Fruit fly (Drosophila melanogaster): Measurements from ENCODE around the gene rdgC.

The rdgC gene

dm6 chr3L:20275235-20275634, 27.4 kb downstream of the rdgC start, which contains the start of gene CG17122:
TSS of gene CG17122 (minus strand) at chr3L:20275335.
- TF ChIP-seq Ets98B (GFP tag; IDR thresholded peaks at IDR 0.05) (no peak), CG9948 (tag; optimal IDR thresholded peaks at IDR 0.05) (no peak), CG32121 (GFP tag; IDR thresholded peaks at IDR 0.05) (no peak), fd96Ca (GFP tag; IDR thresholded peaks at IDR 0.05) (no peak), CG10348 (GFP tag; IDR thresholded peaks at IDR 0.05) (no peak), CG14655 (GFP tag; optimal IDR thresholded peaks at IDR 0.05) (no peak)

DNA sequence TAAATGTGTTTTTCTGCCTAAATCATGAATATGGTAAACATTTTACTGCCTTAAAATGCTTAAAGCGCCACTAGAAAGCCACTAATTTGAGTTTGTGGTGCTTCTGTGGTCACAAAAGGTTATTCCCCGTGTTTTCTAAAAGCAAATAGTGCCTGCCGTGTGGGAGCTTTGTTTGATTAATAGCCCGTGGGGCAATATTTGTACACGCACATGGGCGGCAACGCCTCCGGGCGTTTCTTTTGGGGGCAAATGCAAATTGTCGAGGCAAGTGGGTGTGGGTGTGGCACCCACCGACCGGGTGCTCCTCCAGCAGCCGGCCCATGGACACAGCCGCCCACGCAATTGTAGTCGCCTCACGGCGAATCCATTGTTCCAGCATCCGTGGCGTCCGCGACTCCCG, 28.0 kb downstream of the rdgC start:
- TF ChIP-seq fd96Ca (GFP tag; IDR thresholded peaks at IDR 0.05), result no peak
- TF ChIP-seq CG12605 (GFP tag; IDR thresholded peaks at IDR 0.05), result no peak
- TF ChIP-seq CG34367 (tag; optimal IDR thresholded peaks at IDR 0.05), result no peak
- TF ChIP-seq CG15710 (tag; optimal IDR thresholded peaks at IDR 0.05), result no peak
- no peak for TF ChIP-seq CG9948 (tag; optimal IDR thresholded peaks at IDR 0.05)
- no peak for TF ChIP-seq CG4496 (GFP tag; IDR thresholded peaks at IDR 0.05)
- no peak for TF ChIP-seq rn (GFP tag; IDR thresholded peaks at IDR 0.05)
- no peak for TF ChIP-seq Ets98B (GFP tag; IDR thresholded peaks at IDR 0.05)
- TF ChIP-seq CG14655 (GFP tag; optimal IDR thresholded peaks at IDR 0.05), result no peak
- no peak for TF ChIP-seq CG8301 (tag; optimal IDR thresholded peaks at IDR 0.05)
- no peak for TF ChIP-seq EcR (GFP tag; optimal IDR thresholded peaks at IDR 0.05)
- no peak for TF ChIP-seq Pif1A (GFP tag; optimal IDR thresholded peaks at IDR 0.05)
- TF ChIP-seq CG17806 (tag; optimal IDR thresholded peaks at IDR 0.05), result no peak
- TF ChIP-seq Pif1B (GFP tag; optimal IDR thresholded peaks at IDR 0.05), result no peak

DNA sequence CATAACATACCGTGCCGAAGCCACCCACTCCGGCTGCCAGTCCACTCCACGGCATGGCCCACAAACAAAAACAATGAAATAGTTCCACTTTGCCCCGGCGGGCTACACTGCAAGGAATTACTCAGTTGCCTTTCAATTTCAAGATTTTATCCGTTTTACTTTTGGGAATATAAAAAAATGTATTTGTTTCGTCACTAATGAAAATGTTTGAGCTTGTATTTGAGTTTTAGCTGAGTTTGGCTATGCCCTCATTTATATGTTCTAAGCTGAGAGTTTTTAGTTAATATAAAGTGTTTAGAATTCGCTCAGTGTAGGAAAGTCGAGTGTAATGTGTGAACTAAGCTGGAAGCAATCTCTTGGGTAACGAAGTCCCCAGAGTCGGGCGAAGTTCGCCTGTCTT, 28.7 kb downstream of the rdgC start:
- TF ChIP-seq Pif1B (GFP tag; optimal IDR thresholded peaks at IDR 0.05) (peak; percentile 7), CG17806 (tag; optimal IDR thresholded peaks at IDR 0.05) (no peak), Pif1A (GFP tag; optimal IDR thresholded peaks at IDR 0.05) (peak; percentile 43), CG32121 (GFP tag; IDR thresholded peaks at IDR 0.05) (0 out of 2 replicates have a peak, but pooled peaks have one; percentile 37), fd96Ca (GFP tag; IDR thresholded peaks at IDR 0.05) (0 out of 3 replicates have a peak, but pooled peaks have one; percentile 35), Ets98B (GFP tag; IDR thresholded peaks at IDR 0.05) (0 out of 2 replicates have a peak, but pooled peaks have one; percentile 48), CG8159 (tag; optimal IDR thresholded peaks at IDR 0.05) (peak; percentile 39), CG14655 (GFP tag; optimal IDR thresholded peaks at IDR 0.05) (peak; percentile 47), CG10348 (GFP tag; IDR thresholded peaks at IDR 0.05) (no peak)

DNA sequence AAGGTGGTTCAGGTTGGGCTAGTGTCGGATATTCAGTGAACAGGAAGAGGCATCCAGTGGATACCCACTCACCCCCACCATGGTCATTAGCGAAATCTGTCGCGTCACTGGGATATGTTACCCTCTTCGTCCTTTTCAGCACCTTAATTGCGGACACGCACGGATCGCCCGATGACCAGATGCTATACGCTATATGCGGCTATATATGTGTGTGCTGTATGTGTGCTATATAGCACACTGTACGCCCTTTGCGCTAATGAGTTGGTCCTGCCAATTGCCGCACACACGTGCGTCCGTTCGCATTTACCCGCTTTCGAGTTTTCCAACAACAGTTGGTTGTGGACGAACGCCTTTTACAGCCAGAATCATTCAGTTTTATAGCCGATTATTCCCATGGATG, 33.4 kb downstream of the rdgC start:
- TF ChIP-seq CG9948 (tag; optimal IDR thresholded peaks at IDR 0.05), result no peak
- no peak for TF ChIP-seq Pif1B (GFP tag; optimal IDR thresholded peaks at IDR 0.05)
- no peak for TF ChIP-seq CG8301 (tag; optimal IDR thresholded peaks at IDR 0.05)
- TF ChIP-seq D1 (tag; optimal IDR thresholded peaks at IDR 0.05), result no peak
- TF ChIP-seq rn (GFP tag; IDR thresholded peaks at IDR 0.05), result no peak
- TF ChIP-seq CG14655 (GFP tag; optimal IDR thresholded peaks at IDR 0.05), result no peak
- no peak for TF ChIP-seq CG12605 (GFP tag; IDR thresholded peaks at IDR 0.05)
- TF ChIP-seq CG34367 (tag; optimal IDR thresholded peaks at IDR 0.05), result no peak
- no peak for TF ChIP-seq Snoo (tag; optimal IDR thresholded peaks at IDR 0.05)
- TF ChIP-seq Pif1A (GFP tag; optimal IDR thresholded peaks at IDR 0.05), result no peak
- no peak for TF ChIP-seq EcR (GFP tag; optimal IDR thresholded peaks at IDR 0.05)

DNA sequence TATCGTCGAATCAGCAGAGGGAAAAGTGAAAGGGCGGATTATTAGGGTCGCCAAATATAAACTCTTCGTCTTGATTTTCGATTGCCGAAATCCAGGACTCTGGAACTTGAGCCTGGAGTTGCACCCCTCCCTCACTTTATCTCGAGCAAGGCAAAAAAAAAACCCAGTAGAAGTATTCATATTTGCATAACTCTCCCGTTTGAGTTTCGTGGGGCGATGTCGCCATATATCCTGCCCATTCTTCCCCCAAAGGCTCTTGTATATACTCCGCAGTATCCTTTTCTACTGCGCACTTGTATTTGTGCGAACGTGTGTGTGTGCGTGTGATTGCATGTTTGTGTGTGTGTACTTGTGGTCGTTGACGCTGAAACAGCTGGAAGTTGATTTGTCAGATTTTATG, 39.2 kb downstream of the rdgC start:
- TF ChIP-seq fd96Ca (GFP tag; IDR thresholded peaks at IDR 0.05), result no peak
- TF ChIP-seq rn (GFP tag; IDR thresholded peaks at IDR 0.05), result no peak
- TF ChIP-seq CG8159 (tag; optimal IDR thresholded peaks at IDR 0.05), result no peak
- no peak for TF ChIP-seq CG15710 (tag; optimal IDR thresholded peaks at IDR 0.05)
- TF ChIP-seq Snoo (tag; optimal IDR thresholded peaks at IDR 0.05), result no peak
- no peak for TF ChIP-seq Pif1B (GFP tag; optimal IDR thresholded peaks at IDR 0.05)
- no peak for TF ChIP-seq Ets98B (GFP tag; IDR thresholded peaks at IDR 0.05)
- TF ChIP-seq CG4496 (GFP tag; IDR thresholded peaks at IDR 0.05), result no peak
- TF ChIP-seq CG17806 (tag; optimal IDR thresholded peaks at IDR 0.05), result no peak

- TF ChIP-seq CG8159 (tag; optimal IDR thresholded peaks at IDR 0.05) (no peak), gl (tag; optimal IDR thresholded peaks at IDR 0.05) (no peak), D1 (tag; optimal IDR thresholded peaks at IDR 0.05) (no peak), CG10348 (GFP tag; IDR thresholded peaks at IDR 0.05) (no peak), CG15710 (tag; optimal IDR thresholded peaks at IDR 0.05) (no peak)
These were observed 47.2 kb downstream of the rdgC start, which contains the start of gene gogo for dm6 chr3L:20295095-20295494. TSS of gene gogo (minus strand) at chr3L:20295133.

- no peak for TF ChIP-seq Pif1A (GFP tag; optimal IDR thresholded peaks at IDR 0.05)
- no peak for TF ChIP-seq CG9948 (tag; optimal IDR thresholded peaks at IDR 0.05)
- TF ChIP-seq CG14655 (GFP tag; optimal IDR thresholded peaks at IDR 0.05), result no peak
- TF ChIP-seq CG15710 (tag; optimal IDR thresholded peaks at IDR 0.05), result no peak
- no peak for TF ChIP-seq CG34367 (tag; optimal IDR thresholded peaks at IDR 0.05)
- TF ChIP-seq Pif1B (GFP tag; optimal IDR thresholded peaks at IDR 0.05), result no peak
- no peak for TF ChIP-seq rn (GFP tag; IDR thresholded peaks at IDR 0.05)
- TF ChIP-seq fd96Ca (GFP tag; IDR thresholded peaks at IDR 0.05), result no peak
- TF ChIP-seq Ets98B (GFP tag; IDR thresholded peaks at IDR 0.05), result no peak
- TF ChIP-seq CG13204 (GFP tag; optimal IDR thresholded peaks at IDR 0.05), result no peak
- no peak for TF ChIP-seq Snoo (tag; optimal IDR thresholded peaks at IDR 0.05)
- TF ChIP-seq CG4496 (GFP tag; IDR thresholded peaks at IDR 0.05), result no peak
- no peak for TF ChIP-seq CG8301 (tag; optimal IDR thresholded peaks at IDR 0.05)
- TF ChIP-seq D1 (tag; optimal IDR thresholded peaks at IDR 0.05), result no peak
These were observed 48.9 kb downstream of the rdgC start, which contains the start of gene FRG1 for dm6 chr3L:20296797-20297196. TSS of gene FRG1 (minus strand) at chr3L:20296971.
